Fruit fly (Drosophila melanogaster) whole organism, embryonic: Measurements from ENCODE around the gene bsk.
A peak's percentile ranks its signal among the peaks of the same experiment; 100 is the strongest.

Source experiments
- Asciz ChIP-seq: fragments of 200-800 bp; sonication (Bioruptor generic); optimal IDR thresholded peaks from 2 replicates; lab custom pipeline; 2017; ENCODE audit warnings: missing biosample characterization, mild to moderate bottlenecking, missing genetic modification characterization, missing genetic modification reagents
- Blimp-1 ChIP-seq: fragments of 200-800 bp; sonication (Bioruptor generic); optimal IDR thresholded peaks from 3 replicates; lab custom pipeline; 2018; ENCODE audit warnings: missing biosample characterization, missing genetic modification characterization, mild to moderate bottlenecking, moderate library complexity, missing genetic modification reagents
- BtbVII ChIP-seq: fragments of 200-800 bp; sonication (Bioruptor generic); optimal IDR thresholded peaks from 3 replicates; lab custom pipeline; 2017; ENCODE audit warnings: missing biosample characterization, mild to moderate bottlenecking, missing genetic modification characterization
- CG10431 ChIP-seq: fragments of 200-800 bp; sonication (Bioruptor generic); optimal IDR thresholded peaks from 3 replicates; lab custom pipeline; 2018; ENCODE audit warnings: missing biosample characterization, mild to moderate bottlenecking, missing genetic modification characterization
- CG10979 ChIP-seq: fragments of 200-800 bp; sonication (Bioruptor generic); optimal IDR thresholded peaks from 2 replicates; lab custom pipeline; 2018; ENCODE audit warnings: missing biosample characterization, mild to moderate bottlenecking, missing genetic modification characterization, moderate library complexity
- CG12071 ChIP-seq: fragments of 200-800 bp; sonication (Bioruptor generic); optimal IDR thresholded peaks from 3 replicates; lab custom pipeline; 2018; ENCODE audit warnings: missing biosample characterization, mild to moderate bottlenecking, missing genetic modification characterization
- CG12744 ChIP-seq: fragments of 200-800 bp; sonication (Bioruptor generic); optimal IDR thresholded peaks from 2 replicates; lab custom pipeline; 2016; ENCODE audit warnings: missing biosample characterization, missing genetic modification characterization
- CG13287 ChIP-seq: fragments of 200-800 bp; sonication (Bioruptor generic); IDR thresholded peaks from 2 replicates; pipeline ENCODE4 v1.3.6; 2022; ENCODE audit warnings: missing biosample characterization, missing genetic modification characterization; ENCODE audit not compliant: partially characterized antibody
- CG15514 ChIP-seq: fragments of 200-800 bp; sonication (Bioruptor generic); optimal IDR thresholded peaks from 3 replicates; lab custom pipeline; 2017; ENCODE audit warnings: missing biosample characterization, missing genetic modification characterization, mild to moderate bottlenecking, moderate library complexity, missing genetic modification reagents
- CG15696 ChIP-seq: fragments of 200-800 bp; sonication (Bioruptor generic); optimal IDR thresholded peaks from 2 replicates; lab custom pipeline; 2019; ENCODE audit warnings: missing biosample characterization, mild to moderate bottlenecking, missing genetic modification characterization, moderate library complexity
- CG18764 ChIP-seq: fragments of 200-800 bp; sonication (Bioruptor generic); optimal IDR thresholded peaks from 3 replicates; lab custom pipeline; 2016; ENCODE audit warnings: missing biosample characterization, missing genetic modification characterization
- CG2712 ChIP-seq: fragments of 200-800 bp; optimal IDR thresholded peaks from 3 replicates; lab custom pipeline; 2019; ENCODE audit warnings: missing biosample characterization, mild to moderate bottlenecking, missing genetic modification characterization, moderate library complexity
- CG31388 ChIP-seq: fragments of 200-800 bp; sonication (Bioruptor generic); optimal IDR thresholded peaks from 2 replicates; lab custom pipeline; 2016; ENCODE audit warnings: missing biosample characterization, missing genetic modification characterization
- CG3163 ChIP-seq: fragments of 200-800 bp; sonication (Bioruptor generic); optimal IDR thresholded peaks from 3 replicates; lab custom pipeline; 2016; ENCODE audit warnings: missing biosample characterization, missing genetic modification characterization
- CG33557 ChIP-seq: fragments of 200-800 bp; sonication (Bioruptor generic); optimal IDR thresholded peaks from 2 replicates; lab custom pipeline; 2019; ENCODE audit warnings: missing biosample characterization, mild to moderate bottlenecking, missing genetic modification characterization, moderate library complexity
- CG34422 ChIP-seq: fragments of 200-800 bp; sonication (Bioruptor generic); IDR thresholded peaks from 3 replicates; pipeline ENCODE4 v1.3.6; 2022; ENCODE audit warnings: missing biosample characterization, missing genetic modification characterization
- CG3995 ChIP-seq: fragments of 200-800 bp; sonication (Bioruptor generic); optimal IDR thresholded peaks from 3 replicates; lab custom pipeline; 2016; ENCODE audit warnings: missing biosample characterization, missing genetic modification characterization
- CG4854 ChIP-seq: fragments of 200-800 bp; sonication (Bioruptor generic); optimal IDR thresholded peaks from 2 replicates; lab custom pipeline; 2016; ENCODE audit warnings: missing biosample characterization, missing genetic modification characterization, inconsistent platforms
- CG6689 ChIP-seq: fragments of 200-800 bp; sonication (Bioruptor generic); IDR thresholded peaks from 2 replicates; pipeline ENCODE4 v1.3.6; 2022; ENCODE audit warnings: missing biosample characterization, missing genetic modification characterization
- CG7271 ChIP-seq: fragments of 200-800 bp; sonication (Bioruptor generic); optimal IDR thresholded peaks from 2 replicates; lab custom pipeline; 2018; ENCODE audit warnings: missing biosample characterization, mild to moderate bottlenecking, missing genetic modification characterization, moderate library complexity
- CG7556 ChIP-seq: fragments of 200-800 bp; sonication (Bioruptor generic); optimal IDR thresholded peaks from 2 replicates; lab custom pipeline; 2017; ENCODE audit warnings: missing biosample characterization, mild to moderate bottlenecking, missing genetic modification characterization
- CG8388 ChIP-seq: fragments of 200-800 bp; sonication (Bioruptor generic); optimal IDR thresholded peaks from 2 replicates; lab custom pipeline; 2019; ENCODE audit warnings: missing biosample characterization, mild to moderate bottlenecking, missing genetic modification characterization, moderate library complexity
- CG9876 ChIP-seq: fragments of 200-800 bp; sonication (Bioruptor generic); optimal IDR thresholded peaks from 2 replicates; lab custom pipeline; 2016; ENCODE audit warnings: missing biosample characterization, missing genetic modification characterization
- CG9932 ChIP-seq: fragments of 200-800 bp; sonication (Bioruptor generic); IDR thresholded peaks from 2 replicates; pipeline ENCODE4 v1.3.6; 2022; ENCODE audit warnings: missing biosample characterization, missing genetic modification characterization
- Deaf1 ChIP-seq: fragments of 200-800 bp; optimal IDR thresholded peaks from 3 replicates; lab custom pipeline; 2019; ENCODE audit warnings: missing biosample characterization, mild to moderate bottlenecking, missing genetic modification characterization, moderate library complexity
- Doc3 ChIP-seq: fragments of 200-800 bp; sonication (Bioruptor generic); IDR thresholded peaks from 3 replicates; pipeline ENCODE4 v1.3.6; 2022; ENCODE audit warnings: missing biosample characterization, missing genetic modification characterization; ENCODE audit not compliant: partially characterized antibody
- Hmr ChIP-seq: fragments of 200-800 bp; sonication (Bioruptor generic); optimal IDR thresholded peaks from 3 replicates; lab custom pipeline; 2017; ENCODE audit warnings: mild to moderate bottlenecking, missing biosample characterization, missing genetic modification reagents, missing genetic modification characterization
- Hr39 ChIP-seq: fragments of >200 bp; optimal IDR thresholded peaks from 2 replicates; lab custom pipeline; 2017
- MBD-R2 ChIP-seq: fragments of 200-800 bp; sonication (Bioruptor generic); IDR thresholded peaks from 2 replicates; pipeline ENCODE4 v1.3.6; 2022; ENCODE audit warnings: missing biosample characterization, missing genetic modification characterization
- Usf ChIP-seq: fragments of 200-800 bp; sonication (Bioruptor generic); optimal IDR thresholded peaks from 2 replicates; lab custom pipeline; 2017; ENCODE audit warnings: missing genotype, missing biosample characterization, missing genetic modification characterization
- YL-1 ChIP-seq: fragments of 200-800 bp; sonication (Bioruptor generic); optimal IDR thresholded peaks from 3 replicates; lab custom pipeline; 2017; ENCODE audit warnings: missing biosample characterization, mild to moderate bottlenecking, missing genetic modification characterization
- bigmax ChIP-seq: fragments of 200-800 bp; sonication (Bioruptor generic); optimal IDR thresholded peaks from 2 replicates; lab custom pipeline; 2018; ENCODE audit warnings: missing biosample characterization, mild to moderate bottlenecking, missing genetic modification characterization
- bsh ChIP-seq, 2 experiments: fragments of 200-800 bp; sonication (Bioruptor generic); optimal IDR thresholded peaks; 2 replicates each; lab custom pipeline; 2017 to 2018; ENCODE audit warnings: mild to moderate bottlenecking in 2 of 2, missing biosample characterization in 2 of 2, missing genetic modification characterization in 2 of 2, moderate library complexity in 1 of 2
- cwo ChIP-seq: fragments of 200-800 bp; sonication (Bioruptor generic); optimal IDR thresholded peaks from 3 replicates; lab custom pipeline; 2017; ENCODE audit warnings: missing biosample characterization, missing genetic modification characterization, mild to moderate bottlenecking, moderate library complexity, missing genetic modification reagents
- fd96Cb ChIP-seq: fragments of 200-800 bp; sonication (Bioruptor generic); optimal IDR thresholded peaks from 2 replicates; lab custom pipeline; 2018; ENCODE audit warnings: missing biosample characterization, mild to moderate bottlenecking, missing genetic modification characterization, moderate library complexity
- her ChIP-seq: fragments of 200-800 bp; sonication (Bioruptor generic); optimal IDR thresholded peaks from 2 replicates; lab custom pipeline; 2016; ENCODE audit warnings: missing biosample characterization, missing genetic modification characterization
- inv ChIP-seq: fragments of 200-800 bp; sonication (Bioruptor generic); IDR thresholded peaks from 2 replicates; pipeline ENCODE4 v1.3.6; 2022; ENCODE audit warnings: missing biosample characterization, missing genetic modification characterization; ENCODE audit not compliant: partially characterized antibody
- kah ChIP-seq: fragments of 200-800 bp; sonication (Bioruptor generic); optimal IDR thresholded peaks from 2 replicates; lab custom pipeline; 2018; ENCODE audit warnings: missing biosample characterization, mild to moderate bottlenecking, missing genetic modification characterization
- kay ChIP-seq: fragments of 200-800 bp; sonication (Bioruptor generic); optimal IDR thresholded peaks from 2 replicates; lab custom pipeline; 2016; ENCODE audit warnings: missing biosample characterization, missing genetic modification characterization
- lbe ChIP-seq: fragments of 200-800 bp; sonication (Bioruptor generic); optimal IDR thresholded peaks from 2 replicates; lab custom pipeline; 2016; ENCODE audit warnings: missing biosample characterization, mild to moderate bottlenecking, missing genetic modification characterization
- lola ChIP-seq, 3 experiments: fragments of >200 bp in 2 of 3; fragments of 200-800 bp in 1 of 3; sonication (Bioruptor generic) in 1 of 3; optimal IDR thresholded peaks; 2 replicates each; lab custom pipeline; 2017 to 2019; ENCODE audit warnings: missing biosample characterization in 3 of 3, missing genetic modification characterization in 3 of 3, mild to moderate bottlenecking in 1 of 3, moderate library complexity in 1 of 3
- lov ChIP-seq, 2 experiments: fragments of 200-800 bp in 1 of 2; fragments of >200 bp in 1 of 2; sonication (Bioruptor generic) in 1 of 2; IDR thresholded peaks in 1 of 2; optimal IDR thresholded peaks in 1 of 2; 2 replicates in 1 of 2; 3 replicates in 1 of 2; pipeline versions ENCODE4 v1.3.6 to Lab custom; 2017 to 2022; ENCODE audit warnings: missing biosample characterization in 1 of 2, missing genetic modification characterization in 1 of 2
- mld ChIP-seq: fragments of 200-800 bp; sonication (Bioruptor generic); IDR thresholded peaks from 3 replicates; pipeline ENCODE4 v1.3.6; 2022; ENCODE audit warnings: missing biosample characterization, missing genetic modification characterization; ENCODE audit not compliant: partially characterized antibody
- nerfin-1 ChIP-seq: fragments of 200-800 bp; sonication (Bioruptor generic); optimal IDR thresholded peaks from 3 replicates; lab custom pipeline; 2019; ENCODE audit warnings: missing biosample characterization, mild to moderate bottlenecking, missing genetic modification characterization, moderate library complexity
- pho ChIP-seq: fragments of 200-800 bp; sonication (Bioruptor generic); optimal IDR thresholded peaks from 2 replicates; lab custom pipeline; 2016; ENCODE audit warnings: missing biosample characterization, missing genetic modification characterization
- sim ChIP-seq: fragments of 200-800 bp; sonication (Bioruptor generic); IDR thresholded peaks from 2 replicates; pipeline ENCODE4 v1.3.6; 2022; ENCODE audit warnings: missing biosample characterization, missing genetic modification characterization
- sisA ChIP-seq: fragments of 200-800 bp; sonication (Bioruptor generic); IDR thresholded peaks from 2 replicates; pipeline ENCODE4 v1.3.6; 2022; ENCODE audit warnings: missing biosample characterization, missing genetic modification characterization
- vfl ChIP-seq: fragments of 200-800 bp; sonication (Bioruptor generic); optimal IDR thresholded peaks from 2 replicates; lab custom pipeline; 2016; ENCODE audit warnings: missing biosample characterization, missing genetic modification characterization
- vnd ChIP-seq: fragments of 200-800 bp; sonication (Bioruptor generic); IDR thresholded peaks from 3 replicates; pipeline ENCODE4 v1.3.6; 2022; ENCODE audit warnings: missing biosample characterization, missing genetic modification characterization; ENCODE audit not compliant: partially characterized antibody

The bsk gene

dm6 chr2L:10276436-10276835 is 26.1 kb upstream of the bsk start:
- TF ChIP-seq Usf (GFP tag; lab: Kevin White, UChicago) (no peak), BtbVII (no peak), CG4854 (GFP tag; lab: Kevin White, UChicago) (no peak), vnd (no peak), cwo (GFP tag; lab: Kevin White, UChicago) (no peak), inv (GFP tag; lab: Robert Waterston, UW) (no peak), CG9876 (no peak), CG2712 (tag; lab: Kevin White, UChicago) (peak; percentile 78), CG10431 (GFP tag; lab: Kevin White, UChicago) (peak; percentile 34), sim (no peak), MBD-R2 (GFP tag; lab: Robert Waterston, UW) (no peak), Blimp-1 (GFP tag; lab: Kevin White, UChicago) (no peak), CG6689 (GFP tag; lab: Robert Waterston, UW) (peak; percentile 23), lov (optimal IDR thresholded peaks at IDR 0.05; lab: Kevin White, UChicago) (no peak), lov (GFP tag; IDR thresholded peaks at IDR 0.05; lab: Robert Waterston, UW) (no peak), CG10979 (tag; lab: Kevin White, UChicago) (peak; percentile 66), CG3995 (no peak), Deaf1 (tag; lab: Kevin White, UChicago) (no peak), CG13287 (GFP tag; lab: Robert Waterston, UW) (no peak), CG3163 (GFP tag; lab: Kevin White, UChicago) (no peak), lola (GFP tag; optimal IDR thresholded peaks at IDR 0.05; lab: Kevin White, UChicago) (peak in 1 of 3 experiments; percentile 45), CG12744 (GFP tag; lab: Kevin White, UChicago) (no peak), Doc3 (GFP tag; lab: Robert Waterston, UW) (no peak), kah (GFP tag; lab: Kevin White, UChicago) (peak; percentile 44), CG9932 (GFP tag; lab: Robert Waterston, UW) (no peak), CG15514 (GFP tag; lab: Kevin White, UChicago) (no peak), YL-1 (GFP tag; lab: Kevin White, UChicago) (peak; percentile 4), CG12071 (GFP tag; lab: Kevin White, UChicago) (no peak), Hmr (GFP tag; lab: Kevin White, UChicago) (no peak), CG7271 (tag; lab: Kevin White, UChicago) (peak; percentile 41), CG18764 (GFP tag; lab: Kevin White, UChicago) (peak; percentile 5), CG8388 (GFP tag; lab: Kevin White, UChicago) (peak; percentile 46), CG15696 (tag; lab: Kevin White, UChicago) (peak; percentile 13), fd96Cb (tag; lab: Kevin White, UChicago) (peak; percentile 45), Hr39 (lab: Kevin White, UChicago) (no peak), CG34422 (no peak), nerfin-1 (tag; lab: Kevin White, UChicago) (peak; percentile 42), bsh (GFP tag; optimal IDR thresholded peaks at IDR 0.05; lab: Kevin White, UChicago) (peak in 1 of 2 experiments; percentile 42), CG33557 (GFP tag; lab: Kevin White, UChicago) (no peak), kay (GFP tag; lab: Kevin White, UChicago) (no peak), her (GFP tag; lab: Kevin White, UChicago) (no peak), CG7556 (GFP tag; lab: Kevin White, UChicago) (no peak), mld (GFP tag; lab: Robert Waterston, UW) (no peak), pho (GFP tag; lab: Kevin White, UChicago) (no peak), vfl (GFP tag; lab: Kevin White, UChicago) (no peak), CG31388 (GFP tag; lab: Kevin White, UChicago) (no peak), lbe (GFP tag; lab: Kevin White, UChicago) (no peak), sisA (GFP tag; lab: Robert Waterston, UW) (no peak), bigmax (no peak), Asciz (peak; percentile 75)
